Fruit fly (Drosophila melanogaster) whole organism, pupa: ENCODE data around the gene CG6865.

Experiments used
- CG13204 ChIP-seq: fragments of 200-800 bp; sonication (Bioruptor generic); optimal IDR thresholded peaks from 2 replicates; lab custom pipeline; 2018; ENCODE audit warnings: missing biosample characterization, mild to moderate bottlenecking, missing genetic modification characterization, moderate library complexity
- CG14655 ChIP-seq: fragments of 200-800 bp; sonication (Bioruptor generic); optimal IDR thresholded peaks from 3 replicates; lab custom pipeline; 2017; ENCODE audit warnings: mild to moderate bottlenecking, missing biosample characterization, missing genetic modification reagents, missing genetic modification characterization
- CG15710 ChIP-seq: fragments of 200-800 bp; sonication (Bioruptor generic); optimal IDR thresholded peaks from 2 replicates; lab custom pipeline; 2018; ENCODE audit warnings: missing biosample characterization, mild to moderate bottlenecking, missing genetic modification characterization, moderate library complexity
- CG17806 ChIP-seq: fragments of 200-800 bp; sonication (Bioruptor generic); optimal IDR thresholded peaks from 2 replicates; lab custom pipeline; 2018; ENCODE audit warnings: missing biosample characterization, mild to moderate bottlenecking, missing genetic modification characterization, moderate library complexity
- CG8159 ChIP-seq: fragments of 200-800 bp; sonication (Bioruptor generic); optimal IDR thresholded peaks from 3 replicates; lab custom pipeline; 2018; ENCODE audit warnings: missing biosample characterization, mild to moderate bottlenecking, missing genetic modification characterization, moderate library complexity
- EcR ChIP-seq: fragments of 200-800 bp; sonication (Bioruptor generic); optimal IDR thresholded peaks from 3 replicates; lab custom pipeline; 2019; ENCODE audit warnings: missing biosample characterization, missing genetic modification characterization, mild to moderate bottlenecking, moderate library complexity, missing genetic modification reagents
- Snoo ChIP-seq: fragments of 200-800 bp; sonication (Bioruptor generic); optimal IDR thresholded peaks from 3 replicates; lab custom pipeline; 2017; ENCODE audit warnings: missing biosample characterization, mild to moderate bottlenecking, missing genetic modification characterization, inconsistent platforms
- gl ChIP-seq: fragments of 200-800 bp; sonication (Bioruptor generic); optimal IDR thresholded peaks from 2 replicates; lab custom pipeline; 2018; ENCODE audit warnings: missing biosample characterization, mild to moderate bottlenecking, missing genetic modification characterization
- rn ChIP-seq: fragments of 200-800 bp; sonication (Bioruptor generic); IDR thresholded peaks from 2 replicates; pipeline ENCODE4 v1.3.6; 2022; ENCODE audit warnings: missing biosample characterization, missing genetic modification characterization

- TF ChIP-seq CG8159 (tag; lab: Kevin White, UChicago) (no peak), rn (GFP tag; lab: Robert Waterston, UW) (no peak), gl (tag; lab: Kevin White, UChicago) (no peak), EcR (GFP tag; lab: Kevin White, UChicago) (no peak), CG15710 (tag; lab: Kevin White, UChicago) (no peak), CG14655 (GFP tag; lab: Kevin White, UChicago) (no peak), CG17806 (tag; lab: Kevin White, UChicago) (no peak), Snoo (tag; lab: Kevin White, UChicago) (no peak), CG13204 (GFP tag; lab: Kevin White, UChicago) (no peak)
Measured at dm6 chr3L:18854412-18854811, 9.0 kb upstream of the CG6865 start.
